Worm (Caenorhabditis elegans): ENCODE measurements around the gene F47B8.8.

F47B8.8 gene

ce11 chrV:14319101-14319781, 12.3 kb upstream of the F47B8.8 start, which contains the start of gene F47B8.13:
F47B8.13 (minus strand) TSS chrV:14319731.
- TF ChIP-seq zip-4 (GFP tag; optimal IDR thresholded peaks at IDR 0.05) (no peak), ceh-8 (GFP tag; optimal IDR thresholded peaks at IDR 0.05) (peak; percentile 40)

- no peak for TF ChIP-seq ceh-90 (tag; optimal IDR thresholded peaks at IDR 0.05)
Measured at ce11 chrV:14320246-14320645, 11.3 kb upstream of the F47B8.8 start, which contains the start of gene F47B8.14. F47B8.14 (plus strand) TSS chrV:14320546.

ce11 chrV:14320730-14321319, 10.7 kb upstream of the F47B8.8 start:
- no peak for TF ChIP-seq efl-1 (optimal IDR thresholded peaks at IDR 0.05)
- peak in 1 of 2 experiments; percentile 61 for TF ChIP-seq efl-1 (GFP tag; optimal IDR thresholded peaks at IDR 0.05 in 1 of 2)
- no peak for TF ChIP-seq xbp-1 (tag; optimal IDR thresholded peaks at IDR 0.05)
- no peak for TF ChIP-seq ets-5 (GFP tag; IDR thresholded peaks at IDR 0.05)

- TF ChIP-seq aly-2 (tag; optimal IDR thresholded peaks at IDR 0.05) (no peak), nhr-28 (tag; optimal IDR thresholded peaks at IDR 0.05) (no peak), F16B12.6 (tag; optimal IDR thresholded peaks at IDR 0.05) (no peak), nhr-237 (tag; optimal IDR thresholded peaks at IDR 0.05) (no peak), pax-3 (tag; optimal IDR thresholded peaks at IDR 0.05) (no peak), mdl-1 (tag; optimal IDR thresholded peaks at IDR 0.05) (peak in 1 of 2 experiments; percentile 59), fkh-10 (GFP tag; optimal IDR thresholded peaks at IDR 0.05) (no peak), snpc-4 (tag; optimal IDR thresholded peaks at IDR 0.05) (peak; percentile 55), sptf-1 (tag; optimal IDR thresholded peaks at IDR 0.05) (no peak), unc-62 (GFP tag; optimal IDR thresholded peaks at IDR 0.05) (no peak), ztf-4 (tag; optimal IDR thresholded peaks at IDR 0.05) (no peak), ztf-11 (tag; optimal IDR thresholded peaks at IDR 0.05) (no peak), nhr-76 (tag; optimal IDR thresholded peaks at IDR 0.05) (no peak), nhr-77 (tag; optimal IDR thresholded peaks at IDR 0.05) (no peak), nhr-11 (tag; optimal IDR thresholded peaks at IDR 0.05) (no peak), skn-1 (tag; optimal IDR thresholded peaks at IDR 0.05) (no peak), Y116A8C.19 (tag; optimal IDR thresholded peaks at IDR 0.05; ENCODE audit: borderline replicate concordance) (no peak), jun-1 (tag; optimal IDR thresholded peaks at IDR 0.05) (no peak), ceh-63 (GFP tag; optimal IDR thresholded peaks at IDR 0.05) (no peak), lir-3 (tag; optimal IDR thresholded peaks at IDR 0.05; ENCODE audit: poor library complexity) (peak; percentile 9), vab-15 (tag; optimal IDR thresholded peaks at IDR 0.05) (no peak), mab-9 (GFP tag; IDR thresholded peaks at IDR 0.05) (no peak), tbx-2 (tag; optimal IDR thresholded peaks at IDR 0.05) (no peak), aha-1 (tag; optimal IDR thresholded peaks at IDR 0.05) (no peak), isw-1 (GFP tag; IDR thresholded peaks at IDR 0.05) (no peak), lin-39 (tag; optimal IDR thresholded peaks at IDR 0.05) (no peak), nhr-12 (tag; optimal IDR thresholded peaks at IDR 0.05) (no peak), dsc-1 (tag; optimal IDR thresholded peaks at IDR 0.05) (no peak), fos-1 (tag; optimal IDR thresholded peaks at IDR 0.05) (peak; percentile 22), tlp-1 (tag; optimal IDR thresholded peaks at IDR 0.05) (no peak), grh-1 (GFP tag; IDR thresholded peaks at IDR 0.05) (no peak), lin-15B (tag; optimal IDR thresholded peaks at IDR 0.05) (no peak), efl-3 (GFP tag; optimal IDR thresholded peaks at IDR 0.05) (no peak), fkh-8 (tag; optimal IDR thresholded peaks at IDR 0.05) (peak; percentile 85), zag-1 (tag; optimal IDR thresholded peaks at IDR 0.05) (no peak), elt-2 (tag; optimal IDR thresholded peaks at IDR 0.05) (no peak), lin-14 (GFP tag; optimal IDR thresholded peaks at IDR 0.05) (peak; percentile 92), ces-1 (GFP tag; optimal IDR thresholded peaks at IDR 0.05) (no peak), nhr-47 (tag; optimal IDR thresholded peaks at IDR 0.05) (peak; percentile 51), unc-98 (GFP tag; IDR thresholded peaks at IDR 0.05) (no peak)
Measured at ce11 chrV:14322743-14323142, 8.8 kb upstream of the F47B8.8 start, which contains the start of gene F47B8.3. F47B8.3 (minus strand) TSS chrV:14323003.

Measured in whole organism, L1 larva.